Fruit fly (Drosophila melanogaster): ENCODE data around the gene CG7840.

The CG7840 gene

dm6 chr2L:8319858-8320525, 14.6 kb downstream of the CG7840 start, which contains the start of the genes mtsh and strat (continued):
- TF ChIP-seq Med (GFP tag) (peak; percentile 95), ERR (GFP tag; optimal IDR thresholded peaks at IDR 0.05) (peak; percentile 44), CG13296 (GFP tag; optimal IDR thresholded peaks at IDR 0.05) (peak; percentile 81), CG5180 (GFP tag; optimal IDR thresholded peaks at IDR 0.05) (peak; percentile 9), stwl (tag; optimal IDR thresholded peaks at IDR 0.05) (peak; percentile 96), GATAe (GFP tag; conservative IDR thresholded peaks at IDR 0.05) (peak; percentile 63; the same call in 1 of the 2 replicates), CG10543 (GFP tag; optimal IDR thresholded peaks at IDR 0.05) (peak; percentile 2), twi (tag; optimal IDR thresholded peaks at IDR 0.05) (peak; percentile 21), CG10431 (GFP tag; optimal IDR thresholded peaks at IDR 0.05) (no peak), CG3847 (GFP tag; IDR thresholded peaks at IDR 0.05) (peak; percentile 60; the same call in 1 of the 2 replicates), Dref (GFP tag; IDR thresholded peaks at IDR 0.05) (peak; percentile 90), ftz-f1 (GFP tag; optimal IDR thresholded peaks at IDR 0.05) (no peak), nerfin-2 (GFP tag; IDR thresholded peaks at IDR 0.05; ENCODE audit: partially characterized antibody) (peak; percentile 54; the same call in 1 of the 2 replicates), chn (GFP tag; optimal IDR thresholded peaks at IDR 0.05) (peak; percentile 28), CG31224 (GFP tag; IDR thresholded peaks at IDR 0.05) (peak; percentile 42; the same call in 1 of the 2 replicates), gfzf (GFP tag; optimal IDR thresholded peaks at IDR 0.05) (peak; percentile 50), Oaz (GFP tag; IDR thresholded peaks at IDR 0.05) (no peak), unpg (GFP tag; optimal IDR thresholded peaks at IDR 0.05) (no peak), Side (GFP tag; optimal IDR thresholded peaks at IDR 0.05) (peak; percentile 72), Atf3 (GFP tag; optimal IDR thresholded peaks at IDR 0.05) (no peak), HLH4C (GFP tag; IDR thresholded peaks at IDR 0.05; ENCODE audit: partially characterized antibody) (peak; percentile 74), Optix (GFP tag; IDR thresholded peaks at IDR 0.05) (no peak), sr (GFP tag; IDR thresholded peaks at IDR 0.05) (peak; percentile 47; the same call in 1 of the 3 replicates), CG11085 (GFP tag; IDR thresholded peaks at IDR 0.05) (peak; percentile 21; the same call in 1 of the 2 replicates), CG14710 (tag; optimal IDR thresholded peaks at IDR 0.05) (peak; percentile 90), CG7556 (GFP tag; optimal IDR thresholded peaks at IDR 0.05) (peak; percentile 54), CG3838 (GFP tag; optimal IDR thresholded peaks at IDR 0.05) (no peak), CG34376 (GFP tag; optimal IDR thresholded peaks at IDR 0.05) (peak; percentile 84), row (GFP tag; IDR thresholded peaks at IDR 0.05) (0 out of 3 replicates have a peak, but pooled peaks have one; percentile 23), pho (GFP tag; optimal IDR thresholded peaks at IDR 0.05) (peak; percentile 28), CG10959 (GFP tag; IDR thresholded peaks at IDR 0.05) (no peak), CG4617 (GFP tag; optimal IDR thresholded peaks at IDR 0.05; ENCODE audit: borderline replicate concordance) (peak; percentile 96), tna (GFP tag; IDR thresholded peaks at IDR 0.05; ENCODE audit: partially characterized antibody) (peak; percentile 7; the same call in 1 of the 2 replicates), CG10321 (GFP tag; IDR thresholded peaks at IDR 0.05) (no peak), chif (GFP tag; optimal IDR thresholded peaks at IDR 0.05) (peak; percentile 10 to 23), Hr3 (GFP tag; optimal IDR thresholded peaks at IDR 0.05) (no peak), CoRest (tag; optimal IDR thresholded peaks at IDR 0.05) (peak; percentile 48), maf-S (GFP tag; optimal IDR thresholded peaks at IDR 0.05) (peak; percentile 57), dpn (GFP tag; optimal IDR thresholded peaks at IDR 0.05) (peak; percentile 38 to 51), MBD-R2 (GFP tag; IDR thresholded peaks at IDR 0.05) (peak; percentile 94), CG7745 (tag; optimal IDR thresholded peaks at IDR 0.05) (no peak), CG14441 (GFP tag; IDR thresholded peaks at IDR 0.05) (peak; percentile 59), caup (GFP tag; optimal IDR thresholded peaks at IDR 0.05; ENCODE audit: severe bottlenecking) (peak; percentile 86), pzg (GFP tag; optimal IDR thresholded peaks at IDR 0.05) (peak; percentile 84), CG11247 (GFP tag; IDR thresholded peaks at IDR 0.05) (no peak), CG18764 (GFP tag; optimal IDR thresholded peaks at IDR 0.05) (peak; percentile 62), ash1 (GFP tag; optimal IDR thresholded peaks at IDR 0.05) (peak; percentile 8), dmrt11E (tag; optimal IDR thresholded peaks at IDR 0.05) (peak; percentile 19), MTF-1 (GFP tag; optimal IDR thresholded peaks at IDR 0.05; ENCODE audit: borderline replicate concordance) (peak; percentile 85)

All from whole organism, embryonic.